Fruit fly (Drosophila melanogaster): ENCODE measurements around the gene CG13784.

The CG13784 gene

DNA sequence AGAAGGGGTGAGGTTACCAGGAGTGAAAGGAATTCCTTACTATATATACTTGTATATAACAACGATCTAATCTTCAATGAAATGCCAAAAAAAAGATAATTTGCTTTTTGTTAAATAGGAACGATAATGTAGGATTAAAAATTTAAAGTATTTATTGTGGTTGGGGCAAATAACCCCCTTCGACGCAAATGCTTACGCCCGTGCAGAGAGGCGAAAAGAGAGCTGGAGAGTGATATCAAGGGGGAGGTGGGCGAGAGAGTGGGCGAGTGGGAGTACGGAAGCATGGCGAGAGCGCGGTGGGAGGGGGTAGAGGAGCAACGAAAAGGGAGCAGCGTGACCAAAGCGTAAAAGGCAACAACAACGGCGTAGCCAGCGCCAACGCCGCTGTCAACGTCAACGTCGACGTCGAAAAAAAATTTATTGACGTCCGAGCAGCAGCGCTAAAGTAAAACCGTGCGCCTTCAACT lies 31.3 kb downstream of the CG13784 start (continued):
- peak; percentile 98 for TF ChIP-seq CG7372 (GFP tag; IDR thresholded peaks at IDR 0.05)
- TF ChIP-seq luna (GFP tag; optimal IDR thresholded peaks at IDR 0.05) = peak; percentile 76
- TF ChIP-seq lbe (GFP tag; optimal IDR thresholded peaks at IDR 0.05) = peak; percentile 97
- peak; percentile 97 for TF ChIP-seq grau (tag; optimal IDR thresholded peaks at IDR 0.05)
- TF ChIP-seq CG4854 (GFP tag; optimal IDR thresholded peaks at IDR 0.05) = peak; percentile 94
- peak; percentile 99 for TF ChIP-seq Xbp1 (GFP tag; optimal IDR thresholded peaks at IDR 0.05)
- peak; percentile 96 for TF ChIP-seq Fer2 (tag; optimal IDR thresholded peaks at IDR 0.05)
- no peak for TF ChIP-seq zf30C (GFP tag; optimal IDR thresholded peaks at IDR 0.05)
- peak; percentile 64 for TF ChIP-seq pfk (GFP tag; optimal IDR thresholded peaks at IDR 0.05)
- peak; percentile 95 for TF ChIP-seq CG8765 (GFP tag; IDR thresholded peaks at IDR 0.05)
- no peak for TF ChIP-seq sna (GFP tag; IDR thresholded peaks at IDR 0.05; ENCODE audit: partially characterized antibody)
- no peak; the same call in 1 of the 2 replicates for TF ChIP-seq amos (GFP tag; IDR thresholded peaks at IDR 0.05; ENCODE audit: partially characterized antibody)
- TF ChIP-seq Ssrp (tag; optimal IDR thresholded peaks at IDR 0.05) = peak; percentile 98
- TF ChIP-seq CG1233 (GFP tag; optimal IDR thresholded peaks at IDR 0.05) = peak; percentile 97
- peak; percentile 99 for TF ChIP-seq CG30403 (GFP tag; optimal IDR thresholded peaks at IDR 0.05)
- peak; percentile 37 for TF ChIP-seq CG1832 (GFP tag; optimal IDR thresholded peaks at IDR 0.05)
- peak; percentile 97 for TF ChIP-seq chn (GFP tag; optimal IDR thresholded peaks at IDR 0.05)
- TF ChIP-seq CG10274 (GFP tag; optimal IDR thresholded peaks at IDR 0.05) = peak; percentile 90
- peak; percentile 98 for TF ChIP-seq B-H2 (GFP tag; optimal IDR thresholded peaks at IDR 0.05)
- peak; percentile 98 for TF ChIP-seq Atf6 (GFP tag; IDR thresholded peaks at IDR 0.05)
- peak; percentile 96 for TF ChIP-seq NFAT (GFP tag; IDR thresholded peaks at IDR 0.05)
- TF ChIP-seq CG9797 (GFP tag; optimal IDR thresholded peaks at IDR 0.05) = peak; percentile 59
- peak; percentile 98 for TF ChIP-seq sob (GFP tag; IDR thresholded peaks at IDR 0.05)
- no peak for TF ChIP-seq Doc3 (GFP tag; IDR thresholded peaks at IDR 0.05; ENCODE audit: partially characterized antibody)
- peak; percentile 95 for TF ChIP-seq D19A (tag; optimal IDR thresholded peaks at IDR 0.05)
- TF ChIP-seq Oaz (GFP tag; IDR thresholded peaks at IDR 0.05) = peak; percentile 97
- no peak for TF ChIP-seq Tbp (GFP tag; optimal IDR thresholded peaks at IDR 0.05)
- TF ChIP-seq CG1603 (tag; optimal IDR thresholded peaks at IDR 0.05) = peak; percentile 94
- TF ChIP-seq CG16863 (GFP tag; optimal IDR thresholded peaks at IDR 0.05) = peak; percentile 97
- peak; percentile 95 for TF ChIP-seq GATAe (GFP tag; conservative IDR thresholded peaks at IDR 0.05)
- TF ChIP-seq CG11093 (GFP tag; IDR thresholded peaks at IDR 0.05) = peak; percentile 98
- TF ChIP-seq CG14710 (tag; optimal IDR thresholded peaks at IDR 0.05) = peak; percentile 96
- peak; percentile 98 for TF ChIP-seq unpg (GFP tag; optimal IDR thresholded peaks at IDR 0.05)
- peak; percentile 97 for TF ChIP-seq CrebB (tag; optimal IDR thresholded peaks at IDR 0.05)
- no peak for TF ChIP-seq CG14860 (GFP tag; IDR thresholded peaks at IDR 0.05; ENCODE audit: partially characterized antibody)
- peak; percentile 87 for TF ChIP-seq en (GFP tag; optimal IDR thresholded peaks at IDR 0.05)
- peak; percentile 91 for TF ChIP-seq CG11398 (GFP tag; optimal IDR thresholded peaks at IDR 0.05)
- TF ChIP-seq corto (GFP tag; optimal IDR thresholded peaks at IDR 0.05) = peak; percentile 93
- peak; percentile 98 for TF ChIP-seq CG11723 (GFP tag; optimal IDR thresholded peaks at IDR 0.05)
- peak; percentile 97 for TF ChIP-seq CG13775 (GFP tag; optimal IDR thresholded peaks at IDR 0.05)
- peak; percentile 95 for TF ChIP-seq sqz (GFP tag; optimal IDR thresholded peaks at IDR 0.05)
- TF ChIP-seq esg (GFP tag; conservative IDR thresholded peaks at IDR 0.05) = peak; percentile 98
- TF ChIP-seq tx (GFP tag; optimal IDR thresholded peaks at IDR 0.05) = peak; percentile 97
- TF ChIP-seq CG13894 (tag; optimal IDR thresholded peaks at IDR 0.05) = peak; percentile 96
- peak; percentile 93; the same call in 2 of the 3 replicates for TF ChIP-seq CG2889 (GFP tag; IDR thresholded peaks at IDR 0.05)
- peak; percentile 96 for TF ChIP-seq otp (GFP tag; IDR thresholded peaks at IDR 0.05)
- TF ChIP-seq Deaf1 (tag; optimal IDR thresholded peaks at IDR 0.05) = peak; percentile 81
- peak; percentile 97 for TF ChIP-seq al (GFP tag; IDR thresholded peaks at IDR 0.05)
- TF ChIP-seq Xrp1 (GFP tag; IDR thresholded peaks at IDR 0.05) = peak; percentile 99
- TF ChIP-seq p53 (GFP tag; optimal IDR thresholded peaks at IDR 0.05) = peak; percentile 77
- peak; percentile 88 for TF ChIP-seq Ravus (GFP tag; IDR thresholded peaks at IDR 0.05)

All from whole organism, embryonic.